Worm (Caenorhabditis elegans): Measurements from ENCODE around the gene hsp-25.

DNA sequence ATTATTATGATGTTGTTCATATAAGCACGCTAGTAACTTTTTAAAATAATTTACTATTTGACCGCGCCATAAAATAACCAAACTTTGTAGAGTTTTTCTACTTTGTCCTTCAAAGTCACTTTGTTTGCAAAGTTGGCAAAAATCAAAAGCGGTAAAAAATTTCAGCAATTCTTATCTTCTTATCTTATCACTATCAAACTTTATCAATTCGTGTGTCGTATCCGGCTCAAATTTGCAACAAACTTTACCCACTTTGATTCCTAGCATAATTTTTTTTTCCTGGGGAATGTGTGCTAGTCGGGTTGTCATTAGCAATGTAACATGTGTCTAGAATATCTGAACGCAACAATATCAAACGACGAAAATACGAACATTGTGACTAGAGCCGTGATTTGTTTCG is 53.7 kb downstream of the hsp-25 start:
- TF ChIP-seq ztf-11 (tag; optimal IDR thresholded peaks at IDR 0.05) (no peak), R02D3.7 (tag; optimal IDR thresholded peaks at IDR 0.05) (no peak), fkh-10 (GFP tag; optimal IDR thresholded peaks at IDR 0.05) (no peak), nhr-11 (tag; optimal IDR thresholded peaks at IDR 0.05) (no peak), pha-4 (tag; optimal IDR thresholded peaks at IDR 0.05) (no peak), zag-1 (tag; optimal IDR thresholded peaks at IDR 0.05) (no peak)

Data from whole organism, L3 larva.